Fruit fly (Drosophila melanogaster): ENCODE results near the gene RpS12.

- TF ChIP-seq foxo (GFP tag; optimal IDR thresholded peaks at IDR 0.05) (no peak), dsf (GFP tag; optimal IDR thresholded peaks at IDR 0.05; ENCODE audit: borderline replicate concordance) (no peak), h (GFP tag; optimal IDR thresholded peaks at IDR 0.05) (no peak), pan (optimal IDR thresholded peaks at IDR 0.05) (no peak), rgr (GFP tag; optimal IDR thresholded peaks at IDR 0.05) (no peak), lola (GFP tag; optimal IDR thresholded peaks at IDR 0.05) (no peak), Dfd (GFP tag; optimal IDR thresholded peaks at IDR 0.05) (no peak)
Observed at dm6 chr3L:13074084-13074624, 51.0 kb downstream of the RpS12 start.

Data from whole organism, wandering third instar larva.